Worm (Caenorhabditis elegans) whole organism, L1 larva: ENCODE data around the gene him-14.

ENCODE experiments used
- C04F5.9 ChIP-seq: sonication (generic microtip); optimal IDR thresholded peaks from 2 replicates; lab custom pipeline; 2016; ENCODE audit warnings: missing genetic modification characterization, missing compliant biosample characterization
- aly-2 ChIP-seq: fragments of 150-350 bp; optimal IDR thresholded peaks from 2 replicates; lab custom pipeline; 2014; ENCODE audit warnings: missing biosample characterization, missing genetic modification characterization
- ceh-63 ChIP-seq: fragments of 200-800 bp; sonication (Bioruptor generic); optimal IDR thresholded peaks from 2 replicates; lab custom pipeline; 2018; ENCODE audit warnings: mild to moderate bottlenecking, missing genetic modification characterization, missing compliant biosample characterization
- ceh-8 ChIP-seq: fragments of 200-800 bp; sonication (Bioruptor generic); optimal IDR thresholded peaks from 2 replicates; lab custom pipeline; 2018; ENCODE audit warnings: mild to moderate bottlenecking, missing genetic modification characterization, moderate library complexity, missing compliant biosample characterization
- ceh-82 ChIP-seq, 3 experiments: fragments of 150-350 bp in 1 of 3; sonication (generic microtip) in 2 of 3; optimal IDR thresholded peaks; 2 replicates each; lab custom pipeline; 2014 to 2017; ENCODE audit warnings: missing biosample characterization in 3 of 3, missing genetic modification characterization in 3 of 3
- ceh-88 ChIP-seq: fragments of 200-800 bp; sonication (Bioruptor generic); IDR thresholded peaks from 2 replicates; pipeline ENCODE4 v1.3.6; 2022; ENCODE audit warnings: missing genetic modification characterization, missing compliant biosample characterization
- dpl-1 ChIP-seq, 3 experiments: fragments of 150-350 bp in 2 of 3; sonication (generic microtip) in 1 of 3; optimal IDR thresholded peaks; 2 replicates each; lab custom pipeline; 2014 to 2017; ENCODE audit warnings: missing biosample characterization in 3 of 3, missing genetic modification characterization in 3 of 3, missing genetic modification reagents in 3 of 3
- dsc-1 ChIP-seq: sonication (generic microtip); optimal IDR thresholded peaks from 2 replicates; lab custom pipeline; 2016; ENCODE audit warnings: mild to moderate bottlenecking, missing genetic modification characterization, missing compliant biosample characterization
- efl-1 ChIP-seq, 4 experiments: fragments of 150-350 bp; optimal IDR thresholded peaks in 3 of 4; peaks in 1 of 4; 1 replicate in 1 of 4; 2 replicates in 3 of 4; lab custom pipeline; 2014; ENCODE audit warnings: missing biosample characterization in 2 of 4, missing genetic modification characterization in 2 of 4, missing genetic modification reagents in 2 of 4
- elt-3 ChIP-seq, 6 experiments: fragments of 150-350 bp in 1 of 6; sonication (generic microtip); optimal IDR thresholded peaks; 2 replicates each; lab custom pipeline; 2017 to 2018; ENCODE audit warnings: missing biosample characterization in 6 of 6, missing genetic modification characterization in 6 of 6, inconsistent platforms in 1 of 6
- fkh-10 ChIP-seq: sonication (generic microtip); optimal IDR thresholded peaks from 2 replicates; lab custom pipeline; 2017; ENCODE audit warnings: missing biosample characterization, missing genetic modification reagents, missing genetic modification characterization
- fkh-4 ChIP-seq: sonication (generic microtip); optimal IDR thresholded peaks from 2 replicates; lab custom pipeline; 2016; ENCODE audit warnings: missing compliant biosample characterization, missing genetic modification characterization, borderline replicate concordance
- hlh-17 ChIP-seq: fragments of 200-800 bp; sonication (Bioruptor generic); optimal IDR thresholded peaks from 2 replicates; lab custom pipeline; 2018; ENCODE audit warnings: missing genetic modification characterization, mild to moderate bottlenecking, missing compliant biosample characterization, moderate library complexity, borderline replicate concordance
- hpl-2 ChIP-seq: fragments of 150-350 bp; optimal IDR thresholded peaks from 2 replicates; lab custom pipeline; 2014; ENCODE audit warnings: missing biosample characterization, missing genetic modification reagents, missing genetic modification characterization
- irx-1 ChIP-seq: sonication (generic microtip); optimal IDR thresholded peaks from 2 replicates; lab custom pipeline; 2016; ENCODE audit warnings: missing genetic modification characterization, missing compliant biosample characterization
- lin-13 ChIP-seq: fragments of 150-350 bp; optimal IDR thresholded peaks from 2 replicates; lab custom pipeline; 2014; ENCODE audit warnings: missing biosample characterization, missing genetic modification reagents, missing genetic modification characterization
- lin-14 ChIP-seq: fragments of 200-800 bp; sonication (Bioruptor generic); optimal IDR thresholded peaks from 2 replicates; lab custom pipeline; 2018; ENCODE audit warnings: mild to moderate bottlenecking, missing genetic modification characterization, moderate library complexity, missing compliant biosample characterization
- lir-3 ChIP-seq: sonication (generic microtip); optimal IDR thresholded peaks from 2 replicates; lab custom pipeline; 2016; ENCODE audit warnings: mild to moderate bottlenecking, missing genetic modification characterization, moderate library complexity, missing compliant biosample characterization; ENCODE audit not compliant: poor library complexity
- lsy-2 ChIP-seq, 2 experiments: fragments of 150-350 bp; optimal IDR thresholded peaks; 2 replicates each; lab custom pipeline; 2014; ENCODE audit warnings: missing biosample characterization in 2 of 2, missing genetic modification characterization in 2 of 2
- mab-9 ChIP-seq: fragments of 200-800 bp; sonication (Bioruptor generic); IDR thresholded peaks from 2 replicates; pipeline ENCODE4 v1.3.6; 2022; ENCODE audit warnings: missing genetic modification reagents, missing genetic modification characterization, missing compliant biosample characterization
- nhr-11 ChIP-seq: fragments of 150-350 bp; optimal IDR thresholded peaks from 2 replicates; lab custom pipeline; 2014; ENCODE audit warnings: missing biosample characterization, missing genetic modification characterization
- nhr-237 ChIP-seq: fragments of 150-350 bp; optimal IDR thresholded peaks from 2 replicates; lab custom pipeline; 2014; ENCODE audit warnings: missing biosample characterization, missing genetic modification characterization
- nhr-84 ChIP-seq: sonication (generic microtip); optimal IDR thresholded peaks from 2 replicates; lab custom pipeline; 2017; ENCODE audit warnings: missing biosample characterization, missing genetic modification characterization
- nhr-85 ChIP-seq: sonication (generic microtip); peaks from one replicate; lab custom pipeline; 2016; ENCODE audit warnings: missing genetic modification characterization, inconsistent platforms, missing compliant biosample characterization
- rnt-1 ChIP-seq: sonication (generic microtip); optimal IDR thresholded peaks from 2 replicates; lab custom pipeline; 2016; ENCODE audit warnings: mild to moderate bottlenecking, missing genetic modification characterization, moderate library complexity, missing compliant biosample characterization
- skn-1 ChIP-seq: fragments of 150-350 bp; optimal IDR thresholded peaks from 2 replicates; lab custom pipeline; 2014; ENCODE audit warnings: missing biosample characterization, missing genetic modification characterization
- snu-23 ChIP-seq: sonication (generic microtip); optimal IDR thresholded peaks from 2 replicates; lab custom pipeline; 2016; ENCODE audit warnings: missing genetic modification characterization, missing compliant biosample characterization
- sptf-1 ChIP-seq: fragments of 150-350 bp; optimal IDR thresholded peaks from 2 replicates; lab custom pipeline; 2014; ENCODE audit warnings: missing biosample characterization, missing genetic modification characterization
- sup-37 ChIP-seq: fragments of 200-800 bp; sonication (Bioruptor generic); optimal IDR thresholded peaks from 2 replicates; lab custom pipeline; 2018; ENCODE audit warnings: mild to moderate bottlenecking, missing genetic modification characterization, missing compliant biosample characterization
- swsn-7 ChIP-seq: sonication (generic microtip); optimal IDR thresholded peaks from 2 replicates; lab custom pipeline; 2016; ENCODE audit warnings: missing genetic modification characterization, missing compliant biosample characterization
- tbx-2 ChIP-seq: sonication (generic microtip); optimal IDR thresholded peaks from 2 replicates; lab custom pipeline; 2016; ENCODE audit warnings: missing genetic modification characterization, missing compliant biosample characterization
- unc-30 ChIP-seq: sonication (generic microtip); optimal IDR thresholded peaks from 2 replicates; lab custom pipeline; 2017; ENCODE audit warnings: missing biosample characterization, missing genetic modification characterization
- unc-62 ChIP-seq: fragments of 150-350 bp; optimal IDR thresholded peaks from 2 replicates; lab custom pipeline; 2014; ENCODE audit warnings: missing biosample characterization, missing genetic modification reagents, missing genetic modification characterization
- xbp-1 ChIP-seq: sonication (generic microtip); optimal IDR thresholded peaks from 2 replicates; lab custom pipeline; 2016; ENCODE audit warnings: missing genetic modification characterization, missing compliant biosample characterization
- zag-1 ChIP-seq: fragments of 150-350 bp; optimal IDR thresholded peaks from 2 replicates; lab custom pipeline; 2014; ENCODE audit warnings: missing biosample characterization, missing genetic modification characterization
- zip-4 ChIP-seq: fragments of 200-800 bp; sonication (Bioruptor generic); optimal IDR thresholded peaks from 2 replicates; lab custom pipeline; 2018; ENCODE audit warnings: mild to moderate bottlenecking, missing genetic modification characterization, moderate library complexity, missing compliant biosample characterization

Gene him-14

DNA sequence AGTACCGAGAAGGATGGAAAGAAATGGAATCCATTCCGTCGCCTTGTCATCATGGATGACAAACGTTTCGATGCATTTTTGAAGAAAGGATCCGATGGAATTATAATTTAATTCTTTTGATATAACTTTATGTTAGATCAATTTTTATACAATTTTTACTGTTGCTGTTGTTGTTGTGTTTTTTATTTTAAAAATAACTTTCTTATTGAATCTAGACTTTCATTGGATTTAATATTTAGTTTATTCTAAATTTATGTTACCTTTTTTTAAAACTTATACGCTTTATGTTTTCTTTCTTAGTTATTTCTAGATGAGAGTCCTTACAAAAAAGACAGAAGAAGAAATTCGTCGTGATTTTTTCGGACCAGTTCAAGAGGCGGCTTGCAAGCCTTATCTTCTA, 14.8 kb downstream of the him-14 start, which contains the start of gene ZK1127.3:
TSS of gene ZK1127.3 (plus strand) at position 301 of the 400 bp plus-strand sequence.
- no peak for TF ChIP-seq nhr-237
- no peak for TF ChIP-seq unc-62 (GFP tag; lab: Kevin White, UChicago)
- TF ChIP-seq fkh-4 (tag; lab: Kevin White, UChicago) = no peak
- no peak for TF ChIP-seq fkh-10 (GFP tag; lab: Kevin White, UChicago)
- no peak for TF ChIP-seq irx-1 (tag; lab: Kevin White, UChicago)
- TF ChIP-seq lin-14 (GFP tag; lab: Kevin White, UChicago) = no peak
- TF ChIP-seq ceh-8 (GFP tag; lab: Kevin White, UChicago) = no peak
- no peak for TF ChIP-seq mab-9 (GFP tag; lab: Robert Waterston, UW)
- TF ChIP-seq hlh-17 (GFP tag; lab: Kevin White, UChicago) = no peak

DNA sequence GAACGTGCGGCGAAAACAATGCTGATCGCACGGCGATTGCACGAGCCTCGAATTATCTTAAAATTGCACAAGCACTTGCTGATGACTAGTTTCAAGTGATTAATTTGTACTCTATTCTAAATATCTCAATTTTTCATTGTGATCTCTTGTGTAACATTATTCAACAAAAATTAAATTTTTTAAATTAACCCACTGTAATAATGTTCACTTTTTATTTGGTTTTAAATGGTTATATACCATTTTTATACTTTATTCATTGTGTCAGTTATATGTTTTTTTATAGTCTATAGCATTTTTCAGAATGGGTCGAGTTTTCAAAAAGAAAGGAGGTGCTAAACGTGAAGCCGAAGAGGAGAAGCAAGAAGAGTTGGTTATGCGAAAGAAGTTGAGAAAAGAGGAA, 16.1 kb downstream of the him-14 start, which contains the start of gene ZK1127.4:
TSS of gene ZK1127.4 (plus strand) at position 301 of the 400 bp plus-strand sequence.
- TF ChIP-seq ceh-88 = no peak
- no peak for TF ChIP-seq rnt-1 (tag; lab: Kevin White, UChicago)
- TF ChIP-seq snu-23 (GFP tag; lab: Kevin White, UChicago) = no peak
- TF ChIP-seq nhr-11 (tag; lab: Kevin White, UChicago) = no peak
- TF ChIP-seq ceh-82 (tag; optimal IDR thresholded peaks at IDR 0.05; lab: Kevin White, UChicago) = no peak
- TF ChIP-seq xbp-1 (tag; lab: Kevin White, UChicago) = no peak
- no peak for TF ChIP-seq mab-9 (GFP tag; lab: Robert Waterston, UW)
- TF ChIP-seq ceh-63 (GFP tag; lab: Kevin White, UChicago) = no peak
- TF ChIP-seq unc-30 (tag; lab: Kevin White, UChicago) = no peak
- TF ChIP-seq nhr-84 (tag; lab: Kevin White, UChicago) = no peak
- TF ChIP-seq lin-13 (GFP tag; lab: Kevin White, UChicago) = no peak
- no peak for TF ChIP-seq nhr-85 (tag; lab: Kevin White, UChicago)

DNA sequence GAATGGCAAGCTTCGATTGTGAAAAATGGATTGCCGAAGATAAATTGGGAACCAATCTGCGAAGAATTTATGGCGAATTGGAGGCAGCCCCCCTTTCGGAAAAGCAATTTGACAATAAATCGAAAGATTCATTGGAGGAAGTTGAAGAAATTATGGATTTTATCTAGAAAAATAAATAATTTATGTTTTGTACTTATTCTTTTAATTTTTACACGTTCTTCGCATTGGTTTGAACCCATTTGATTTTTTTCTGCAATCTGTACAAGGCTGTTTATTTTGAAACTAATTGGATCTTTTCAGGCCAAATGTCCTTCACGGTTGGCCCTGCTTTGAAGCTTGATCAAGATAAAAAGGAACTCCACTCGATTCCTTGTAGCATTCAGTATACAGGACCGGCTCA, 16.8 kb downstream of the him-14 start, which contains the start of gene ZK1127.13:
TSS of gene ZK1127.13 (plus strand) at position 301 of the 400 bp plus-strand sequence.
- TF ChIP-seq skn-1 (no peak), lir-3 (tag; lab: Kevin White, UChicago) (no peak), tbx-2 (no peak), efl-1 (optimal IDR thresholded peaks at IDR 0.05; lab: Kevin White, UChicago) (no peak), efl-1 (GFP tag; optimal IDR thresholded peaks at IDR 0.05 in 1 of 2; lab: Kevin White, UChicago) (peak in 1 of 2 experiments; percentile 67), swsn-7 (no peak), zag-1 (no peak)

DNA sequence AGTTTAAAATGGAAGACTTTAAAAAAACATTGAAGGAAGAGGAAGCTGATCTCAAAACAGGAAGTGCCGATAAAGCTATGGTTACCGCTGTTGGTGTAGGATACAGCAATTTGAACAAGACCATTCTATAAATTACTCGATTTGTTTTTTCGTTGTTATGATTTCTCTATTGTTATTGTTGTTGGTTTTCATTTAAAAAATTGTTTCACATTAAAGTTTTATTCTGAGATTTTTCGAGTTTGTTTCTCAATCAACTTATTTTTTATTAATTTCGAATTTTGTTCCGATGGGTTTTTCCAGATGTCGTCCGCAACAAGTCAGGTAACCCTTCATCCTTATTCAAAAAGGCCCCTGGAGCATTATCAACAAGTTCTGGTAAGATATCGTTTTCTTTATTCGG, 18.0 kb downstream of the him-14 start, which contains the start of gene ZK1127.12:
TSS of gene ZK1127.12 (plus strand) at position 301 of the 400 bp plus-strand sequence.
- TF ChIP-seq sup-37 (GFP tag; lab: Kevin White, UChicago) (no peak), fkh-4 (tag; lab: Kevin White, UChicago) (no peak), dpl-1 (GFP tag; optimal IDR thresholded peaks at IDR 0.05; lab: Kevin White, UChicago) (no peak), snu-23 (GFP tag; lab: Kevin White, UChicago) (no peak), sptf-1 (no peak), lsy-2 (tag; optimal IDR thresholded peaks at IDR 0.05; lab: Kevin White, UChicago) (no peak), lir-3 (tag; lab: Kevin White, UChicago) (no peak), elt-3 (tag; optimal IDR thresholded peaks at IDR 0.05; lab: Kevin White, UChicago) (no peak), C04F5.9 (tag; lab: Kevin White, UChicago) (no peak), aly-2 (tag; lab: Kevin White, UChicago) (no peak), hpl-2 (no peak), zip-4 (no peak), dsc-1 (tag; lab: Kevin White, UChicago) (no peak)
